Fruit fly (Drosophila melanogaster): ENCODE data around the gene CG13737.
A peak's percentile ranks its signal among the peaks of the same experiment; 100 is the strongest.

The CG13737 gene

dm6 chr3L:13882532-13882931 lies 3.7 kb downstream of the CG13737 start (continued):
- 0 out of 2 replicates have a peak, but pooled peaks have one; percentile 22 for TF ChIP-seq klu (GFP tag; IDR thresholded peaks at IDR 0.05)

- no peak for TF ChIP-seq sima (GFP tag; optimal IDR thresholded peaks at IDR 0.05)
- TF ChIP-seq zen2 (GFP tag; IDR thresholded peaks at IDR 0.05; ENCODE audit: partially characterized antibody) = no peak
- TF ChIP-seq zen (tag; optimal IDR thresholded peaks at IDR 0.05) = peak; percentile 41
- TF ChIP-seq CG6791 (GFP tag; IDR thresholded peaks at IDR 0.05; ENCODE audit: partially characterized antibody) = peak; percentile 46; the same call in 1 of the 3 replicates
- TF ChIP-seq CG7556 (GFP tag; optimal IDR thresholded peaks at IDR 0.05) = no peak
- no peak for TF ChIP-seq da (GFP tag; optimal IDR thresholded peaks at IDR 0.05)
- TF ChIP-seq CG11398 (GFP tag; optimal IDR thresholded peaks at IDR 0.05) = no peak
- TF ChIP-seq NfI (GFP tag; optimal IDR thresholded peaks at IDR 0.05) = no peak
- peak; percentile 94 for TF ChIP-seq stwl (tag; optimal IDR thresholded peaks at IDR 0.05)
- TF ChIP-seq CG6854 (GFP tag; optimal IDR thresholded peaks at IDR 0.05) = no peak
- no peak for TF ChIP-seq slou (GFP tag; optimal IDR thresholded peaks at IDR 0.05)
- no peak for TF ChIP-seq CG13775 (GFP tag; optimal IDR thresholded peaks at IDR 0.05)
- TF ChIP-seq Deaf1 (tag; optimal IDR thresholded peaks at IDR 0.05) = no peak
- no peak for TF ChIP-seq crol (GFP tag; IDR thresholded peaks at IDR 0.05)
- TF ChIP-seq Hmr (GFP tag; optimal IDR thresholded peaks at IDR 0.05) = no peak
- TF ChIP-seq CG14441 (GFP tag; IDR thresholded peaks at IDR 0.05) = no peak
- peak; percentile 74 for TF ChIP-seq pfk (GFP tag; optimal IDR thresholded peaks at IDR 0.05)
- no peak for TF ChIP-seq HLH4C (GFP tag; IDR thresholded peaks at IDR 0.05; ENCODE audit: partially characterized antibody)
- TF ChIP-seq repo (GFP tag; optimal IDR thresholded peaks at IDR 0.05) = no peak
- no peak for TF ChIP-seq NC2β (GFP tag; optimal IDR thresholded peaks at IDR 0.05)
- TF ChIP-seq chinmo (GFP tag; IDR thresholded peaks at IDR 0.05; ENCODE audit: partially characterized antibody) = no peak
- peak; percentile 30; the same call in 1 of the 3 replicates for TF ChIP-seq CG2199 (GFP tag; IDR thresholded peaks at IDR 0.05)
- TF ChIP-seq sc (optimal IDR thresholded peaks at IDR 0.05) = no peak
- TF ChIP-seq sc (GFP tag; optimal IDR thresholded peaks at IDR 0.05) = no peak
- no peak for TF ChIP-seq jing (GFP tag; optimal IDR thresholded peaks at IDR 0.05)
Observed at dm6 chr3L:13884460-13885056, 5.8 kb downstream of the CG13737 start.

- TF ChIP-seq CG17802 (tag; optimal IDR thresholded peaks at IDR 0.05) (no peak), CTCF (GFP tag; optimal IDR thresholded peaks at IDR 0.05) (no peak), onecut (GFP tag; IDR thresholded peaks at IDR 0.05) (no peak), dati (GFP tag; IDR thresholded peaks at IDR 0.05) (no peak), Hr39 (optimal IDR thresholded peaks at IDR 0.05) (peak; percentile 69), crol (GFP tag; IDR thresholded peaks at IDR 0.05) (0 out of 2 replicates have a peak, but pooled peaks have one; percentile 14), CG4617 (GFP tag; optimal IDR thresholded peaks at IDR 0.05; ENCODE audit: borderline replicate concordance) (no peak), Ets65A (GFP tag) (peak; percentile 83), sim (GFP tag; IDR thresholded peaks at IDR 0.05) (no peak), CG4707 (GFP tag; optimal IDR thresholded peaks at IDR 0.05) (no peak), Opbp (GFP tag; IDR thresholded peaks at IDR 0.05; ENCODE audit: partially characterized antibody) (no peak), CG8359 (GFP tag; optimal IDR thresholded peaks at IDR 0.05; ENCODE audit: borderline replicate concordance) (no peak)
Observed at dm6 chr3L:13887092-13887491, 8.3 kb downstream of the CG13737 start.

DNA sequence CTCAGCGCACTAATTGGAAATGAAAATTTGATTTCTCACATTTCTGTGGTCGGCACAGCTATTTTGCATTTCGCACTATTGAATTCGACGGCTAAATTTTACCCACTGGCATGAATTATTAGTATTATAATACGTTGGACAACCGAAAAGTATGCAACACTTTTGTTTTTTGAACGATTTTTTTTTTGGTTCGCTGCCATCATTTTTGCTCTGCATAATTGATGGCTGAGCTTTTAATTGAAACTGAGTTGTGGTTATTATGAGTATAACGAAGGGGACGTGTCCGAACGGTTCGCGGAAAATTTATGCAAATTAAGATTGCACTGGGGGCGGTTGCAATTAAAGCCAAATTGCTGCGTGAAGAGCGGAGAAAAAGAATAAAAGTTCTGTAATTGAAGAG lies 21.8 kb downstream of the CG13737 start:
- peak; percentile 98 for TF ChIP-seq CG15601 (tag; optimal IDR thresholded peaks at IDR 0.05)
- TF ChIP-seq Med (GFP tag) = peak; percentile 62
- no peak for TF ChIP-seq CG3726 (GFP tag; IDR thresholded peaks at IDR 0.05)
- TF ChIP-seq CG2199 (GFP tag; IDR thresholded peaks at IDR 0.05) = peak; percentile 68; the same call in 1 of the 3 replicates
- no peak for TF ChIP-seq Hr39 (optimal IDR thresholded peaks at IDR 0.05)
- TF ChIP-seq CG11504 (tag; optimal IDR thresholded peaks at IDR 0.05) = peak; percentile 38
